Worm (Caenorhabditis elegans) whole organism, early embryonic: Measurements from ENCODE around the gene taf-11.3.

ENCODE experiments used
- aly-1 ChIP-seq: sonication (generic microtip); optimal IDR thresholded peaks from 2 replicates; lab custom pipeline; 2016; ENCODE audit warnings: missing genetic modification characterization, missing compliant biosample characterization
- ama-1 ChIP-seq: fragments of 150-350 bp; optimal IDR thresholded peaks from 2 replicates; lab custom pipeline; 2014
- tbx-11 ChIP-seq: fragments of 200-800 bp; sonication (Bioruptor generic); IDR thresholded peaks from 2 replicates; pipeline ENCODE4 v1.3.6; 2022; ENCODE audit warnings: missing genetic modification characterization, missing compliant biosample characterization

- TF ChIP-seq tbx-11 (GFP tag; lab: Robert Waterston, UW): no peak
- TF ChIP-seq ama-1: no peak
- TF ChIP-seq aly-1: no peak
Observed at ce11 chrIII:10463653-10464052, 41.4 kb downstream of the taf-11.3 start.
